Worm (Caenorhabditis elegans) whole organism, early embryonic: ENCODE measurements around the gene ZK177.1.

Experiments
- B0310.2 ChIP-seq: sonication (generic microtip); optimal IDR thresholded peaks from 2 replicates; lab custom pipeline; 2016; ENCODE audit warnings: mild to moderate bottlenecking, missing genetic modification characterization, missing compliant biosample characterization
- F13C5.2 ChIP-seq: sonication (generic microtip); optimal IDR thresholded peaks from 2 replicates; lab custom pipeline; 2017; ENCODE audit warnings: mild to moderate bottlenecking, missing genetic modification characterization, inconsistent platforms, missing compliant biosample characterization
- aly-1 ChIP-seq: sonication (generic microtip); optimal IDR thresholded peaks from 2 replicates; lab custom pipeline; 2016; ENCODE audit warnings: missing genetic modification characterization, missing compliant biosample characterization
- ama-1 ChIP-seq: fragments of 150-350 bp; optimal IDR thresholded peaks from 2 replicates; lab custom pipeline; 2014
- ceh-13 ChIP-seq: fragments of 200-800 bp; sonication (Bioruptor generic); optimal IDR thresholded peaks from 2 replicates; lab custom pipeline; 2018; ENCODE audit warnings: mild to moderate bottlenecking, missing genetic modification characterization, missing compliant biosample characterization
- ceh-36 ChIP-seq: sonication (generic microtip); optimal IDR thresholded peaks from 2 replicates; lab custom pipeline; 2016; ENCODE audit warnings: missing genetic modification characterization, inconsistent platforms, missing compliant biosample characterization
- ets-7 ChIP-seq: sonication (generic microtip); optimal IDR thresholded peaks from 2 replicates; lab custom pipeline; 2016; ENCODE audit warnings: missing genotype, missing genetic modification characterization, missing compliant biosample characterization
- flt-1 ChIP-seq: fragments of 200-800 bp; sonication (Bioruptor generic); IDR thresholded peaks from 2 replicates; pipeline ENCODE4 v1.3.6; 2022; ENCODE audit warnings: missing genetic modification characterization, missing compliant biosample characterization
- hmbx-1 ChIP-seq: sonication (generic microtip); optimal IDR thresholded peaks from 2 replicates; lab custom pipeline; 2016; ENCODE audit warnings: mild to moderate bottlenecking, missing genetic modification characterization, missing compliant biosample characterization
- hmg-4 ChIP-seq: fragments of 200-800 bp; sonication (Bioruptor generic); optimal IDR thresholded peaks from 2 replicates; lab custom pipeline; 2018; ENCODE audit warnings: mild to moderate bottlenecking, missing genetic modification characterization, missing compliant biosample characterization
- hnd-1 ChIP-seq: sonication (generic microtip); optimal IDR thresholded peaks from 2 replicates; lab custom pipeline; 2016; ENCODE audit warnings: missing genetic modification characterization, missing compliant biosample characterization
- pes-1 ChIP-seq: fragments of 200-800 bp; sonication (Bioruptor generic); IDR thresholded peaks from 2 replicates; pipeline ENCODE4 v1.3.6; 2022; ENCODE audit warnings: missing genetic modification reagents, missing genetic modification characterization, missing compliant biosample characterization
- scrt-1 ChIP-seq: fragments of 200-800 bp; sonication (Bioruptor generic); IDR thresholded peaks from 2 replicates; pipeline ENCODE4 v1.3.6; 2022; ENCODE audit warnings: missing genetic modification characterization, missing compliant biosample characterization
- sea-1 ChIP-seq: fragments of 200-800 bp; sonication (Bioruptor generic); conservative IDR thresholded peaks from 2 replicates; pipeline ENCODE4 v1.3.6; 2022; ENCODE audit warnings: missing genetic modification characterization, missing compliant biosample characterization
- tbx-11 ChIP-seq: fragments of 200-800 bp; sonication (Bioruptor generic); IDR thresholded peaks from 2 replicates; pipeline ENCODE4 v1.3.6; 2022; ENCODE audit warnings: missing genetic modification characterization, missing compliant biosample characterization
- tbx-37 ChIP-seq: fragments of 200-800 bp; sonication (Bioruptor generic); conservative IDR thresholded peaks from 2 replicates; pipeline ENCODE4 v1.3.6; 2022; ENCODE audit warnings: missing genetic modification reagents, missing genetic modification characterization, missing compliant biosample characterization
- tra-4 ChIP-seq: sonication (generic microtip); optimal IDR thresholded peaks from 2 replicates; lab custom pipeline; 2017; ENCODE audit warnings: missing genetic modification characterization, missing compliant biosample characterization

The ZK177.1 gene

ce11 chrII:5565082-5565623 is 37.2 kb downstream of the ZK177.1 start:
- TF ChIP-seq pes-1 (GFP tag; lab: Robert Waterston, UW) (no peak), F13C5.2 (tag; lab: Kevin White, UChicago) (no peak), sea-1 (0 out of 2 replicates have a peak, but pooled peaks have one; percentile 23), ceh-36 (tag; lab: Kevin White, UChicago) (no peak)

- TF ChIP-seq scrt-1 (GFP tag; lab: Robert Waterston, UW) (no peak), ets-7 (tag; lab: Kevin White, UChicago) (no peak), hnd-1 (no peak), ceh-13 (GFP tag; lab: Kevin White, UChicago) (no peak), B0310.2 (tag; lab: Kevin White, UChicago) (no peak), aly-1 (no peak), hmg-4 (GFP tag; lab: Kevin White, UChicago) (no peak), tbx-11 (GFP tag; lab: Robert Waterston, UW) (no peak), flt-1 (GFP tag; lab: Robert Waterston, UW) (no peak), tra-4 (tag; lab: Kevin White, UChicago) (no peak), tbx-37 (GFP tag; lab: Robert Waterston, UW) (no peak), ama-1 (lab: Kevin White, UChicago) (no peak), F13C5.2 (tag; lab: Kevin White, UChicago) (no peak), hmbx-1 (tag; lab: Kevin White, UChicago) (no peak), ceh-36 (tag; lab: Kevin White, UChicago) (no peak), pes-1 (GFP tag; lab: Robert Waterston, UW) (no peak), sea-1 (no peak)
These were observed 42.3 kb downstream of the ZK177.1 start, which contains the start of the genes C17C3.1 and C17C3.15 for ce11 chrII:5570272-5570671. Gene C17C3.1 (plus strand): TSS chrII:5570572. Gene C17C3.15 (plus strand): TSS chrII:5570654.

ce11 chrII:5572082-5572746 is 44.3 kb downstream of the ZK177.1 start:
- no peak for TF ChIP-seq aly-1
- TF ChIP-seq tbx-37 (GFP tag; lab: Robert Waterston, UW), result no peak
- no peak for TF ChIP-seq hmbx-1 (tag; lab: Kevin White, UChicago)
- no peak for TF ChIP-seq hnd-1
- TF ChIP-seq F13C5.2 (tag; lab: Kevin White, UChicago), result no peak
- TF ChIP-seq ama-1 (lab: Kevin White, UChicago), result no peak
- no peak for TF ChIP-seq hmg-4 (GFP tag; lab: Kevin White, UChicago)
- TF ChIP-seq tra-4 (tag; lab: Kevin White, UChicago), result no peak
- TF ChIP-seq flt-1 (GFP tag; lab: Robert Waterston, UW), result no peak
- no peak for TF ChIP-seq ceh-13 (GFP tag; lab: Kevin White, UChicago)
- no peak for TF ChIP-seq sea-1
- no peak for TF ChIP-seq B0310.2 (tag; lab: Kevin White, UChicago)
- no peak for TF ChIP-seq pes-1 (GFP tag; lab: Robert Waterston, UW)

DNA sequence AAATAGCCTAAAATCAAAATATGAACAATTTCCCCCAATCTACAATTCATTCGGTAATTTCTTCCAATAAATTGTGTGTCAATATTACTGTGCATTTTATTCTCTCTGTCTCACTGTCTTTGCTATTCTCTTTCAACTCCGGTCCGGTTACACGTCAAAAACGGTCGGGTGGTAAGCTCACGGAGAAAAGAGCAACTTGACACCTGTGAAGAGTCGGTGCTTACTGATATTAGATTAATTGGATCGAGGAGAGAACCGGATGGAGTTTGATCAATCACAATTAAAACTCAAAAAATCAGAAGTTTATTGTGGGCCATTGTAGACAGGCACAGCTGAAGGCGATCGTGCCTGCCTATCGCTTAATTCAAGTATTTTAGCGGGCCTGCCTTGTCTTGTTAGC is 47.0 kb downstream of the ZK177.1 start:
- TF ChIP-seq tra-4 (tag; lab: Kevin White, UChicago) (no peak), flt-1 (GFP tag; lab: Robert Waterston, UW) (no peak), tbx-11 (GFP tag; lab: Robert Waterston, UW) (no peak), ama-1 (lab: Kevin White, UChicago) (no peak), ets-7 (tag; lab: Kevin White, UChicago) (no peak), hmg-4 (GFP tag; lab: Kevin White, UChicago) (no peak), aly-1 (no peak), B0310.2 (tag; lab: Kevin White, UChicago) (no peak), hmbx-1 (tag; lab: Kevin White, UChicago) (no peak), ceh-13 (GFP tag; lab: Kevin White, UChicago) (no peak), sea-1 (no peak), scrt-1 (GFP tag; lab: Robert Waterston, UW) (no peak), hnd-1 (no peak), tbx-37 (GFP tag; lab: Robert Waterston, UW) (no peak), pes-1 (GFP tag; lab: Robert Waterston, UW) (no peak), F13C5.2 (tag; lab: Kevin White, UChicago) (no peak), ceh-36 (tag; lab: Kevin White, UChicago) (no peak)

DNA sequence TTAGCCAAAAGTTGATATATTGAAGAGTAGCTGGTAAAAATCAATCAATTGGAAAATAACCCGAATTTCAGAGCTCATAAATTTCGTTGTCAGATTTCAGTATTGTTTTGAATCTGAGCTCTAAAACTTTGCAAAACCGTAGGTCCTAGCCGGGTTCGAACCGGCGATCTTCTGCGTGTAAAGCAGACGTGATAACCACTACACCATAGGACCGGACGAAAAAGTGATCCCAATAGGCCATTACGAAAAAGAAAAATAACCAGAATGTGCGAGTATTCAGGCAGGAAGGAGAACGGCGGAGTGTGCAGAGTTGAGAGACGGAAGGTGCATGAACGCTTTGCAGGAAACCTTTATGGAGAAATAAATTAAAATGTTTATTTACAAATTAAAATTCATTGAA is 49.1 kb downstream of the ZK177.1 start:
- TF ChIP-seq hmbx-1 (tag; lab: Kevin White, UChicago), result peak; percentile 22
- TF ChIP-seq F13C5.2 (tag; lab: Kevin White, UChicago), result peak; percentile 33
- TF ChIP-seq B0310.2 (tag; lab: Kevin White, UChicago), result peak; percentile 27
- peak; percentile 20 for TF ChIP-seq hnd-1
- peak; percentile 33 for TF ChIP-seq ceh-36 (tag; lab: Kevin White, UChicago)
- no peak for TF ChIP-seq tra-4 (tag; lab: Kevin White, UChicago)
- TF ChIP-seq hmg-4 (GFP tag; lab: Kevin White, UChicago), result peak; percentile 76
- peak; percentile 66 for TF ChIP-seq scrt-1 (GFP tag; lab: Robert Waterston, UW)
- 0 out of 2 replicates have a peak, but pooled peaks have one; percentile 64 for TF ChIP-seq sea-1
- TF ChIP-seq aly-1, result no peak
- no peak for TF ChIP-seq ets-7 (tag; lab: Kevin White, UChicago)
- peak; percentile 59; the same call in 1 of the 2 replicates for TF ChIP-seq tbx-11 (GFP tag; lab: Robert Waterston, UW)
- peak; percentile 36 for TF ChIP-seq ceh-13 (GFP tag; lab: Kevin White, UChicago)
- peak; percentile 73 for TF ChIP-seq flt-1 (GFP tag; lab: Robert Waterston, UW)
- no peak for TF ChIP-seq ama-1 (lab: Kevin White, UChicago)
- TF ChIP-seq tbx-37 (GFP tag; lab: Robert Waterston, UW), result peak; percentile 37; the same call in 1 of the 2 replicates
- TF ChIP-seq pes-1 (GFP tag; lab: Robert Waterston, UW), result no peak

DNA sequence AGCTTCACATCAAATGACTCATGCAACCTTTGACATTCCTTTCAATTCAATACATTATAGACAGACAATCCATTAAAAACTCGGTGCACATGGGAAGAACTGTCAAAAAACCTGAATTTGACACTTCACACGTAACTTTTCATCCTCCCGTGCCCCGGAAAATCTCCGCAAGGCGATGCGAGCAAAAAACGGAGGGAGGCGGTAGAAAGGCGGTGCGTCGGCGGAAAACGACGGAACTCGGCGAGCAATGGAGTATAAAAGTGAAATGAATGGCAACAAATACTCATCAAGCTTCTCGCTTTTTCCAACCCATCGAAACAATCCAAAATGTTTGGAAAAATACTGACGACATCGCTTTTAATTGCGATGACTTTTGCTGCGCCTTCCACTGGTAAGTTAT is 50.1 kb downstream of the ZK177.1 start, which contains the start of gene T25E4.1:
Gene T25E4.1 (plus strand): TSS at position 301 of the 400 bp plus-strand sequence.
- TF ChIP-seq B0310.2 (tag; lab: Kevin White, UChicago) (no peak), hnd-1 (no peak), sea-1 (no peak), hmg-4 (GFP tag; lab: Kevin White, UChicago) (no peak), tbx-11 (GFP tag; lab: Robert Waterston, UW) (no peak), flt-1 (GFP tag; lab: Robert Waterston, UW) (no peak), ets-7 (tag; lab: Kevin White, UChicago) (no peak), F13C5.2 (tag; lab: Kevin White, UChicago) (no peak), tbx-37 (GFP tag; lab: Robert Waterston, UW) (no peak), ama-1 (lab: Kevin White, UChicago) (no peak), tra-4 (tag; lab: Kevin White, UChicago) (no peak), ceh-13 (GFP tag; lab: Kevin White, UChicago) (no peak), aly-1 (no peak)
